Worm (Caenorhabditis elegans): ENCODE results near the gene F13H10.6.

DNA sequence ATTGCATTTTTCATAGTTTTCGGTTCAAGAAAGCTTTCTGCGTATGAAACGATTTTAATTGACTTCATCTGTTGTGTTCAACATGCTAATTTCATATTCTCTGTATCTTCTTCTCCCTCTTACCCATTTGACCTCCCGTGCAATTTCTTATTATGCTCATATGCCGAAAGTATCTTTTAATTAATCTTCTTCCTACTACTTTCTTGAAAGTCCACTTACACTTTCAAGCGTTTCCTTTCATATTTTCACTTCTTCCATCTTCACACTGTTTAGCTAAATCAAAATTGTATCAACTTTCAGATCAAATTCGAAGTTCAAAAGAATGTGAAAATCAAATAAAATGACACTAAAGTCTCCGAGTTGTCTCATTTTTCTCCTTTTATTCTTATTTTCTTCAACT is 18.4 kb upstream of the F13H10.6 start, which contains the start of gene F13H10.5:
- TF ChIP-seq unc-62 (GFP tag; optimal IDR thresholded peaks at IDR 0.05) (no peak), nhr-12 (tag; optimal IDR thresholded peaks at IDR 0.05) (no peak), ztf-11 (tag; optimal IDR thresholded peaks at IDR 0.05) (no peak), lin-11 (tag; optimal IDR thresholded peaks at IDR 0.05) (no peak), skn-1 (tag; optimal IDR thresholded peaks at IDR 0.05) (no peak), nhr-25 (tag; optimal IDR thresholded peaks at IDR 0.05) (no peak), R02D3.7 (tag; optimal IDR thresholded peaks at IDR 0.05) (no peak), elt-1 (tag; optimal IDR thresholded peaks at IDR 0.05) (no peak), nhr-11 (tag; optimal IDR thresholded peaks at IDR 0.05) (no peak), blmp-1 (tag; optimal IDR thresholded peaks at IDR 0.05; ENCODE audit: insufficient read depth) (no peak), ztf-1 (GFP tag; conservative IDR thresholded peaks at IDR 0.05) (no peak), lin-13 (GFP tag; optimal IDR thresholded peaks at IDR 0.05) (no peak)

Data from whole organism, L2 larva.